Worm (Caenorhabditis elegans) whole organism, young adult: Measurements from ENCODE around the gene arrd-7.
A peak's percentile ranks its signal among the peaks of the same experiment; 100 is the strongest.

Experiments
- F23B12.7 ChIP-seq: sonication (generic microtip); optimal IDR thresholded peaks from 2 replicates; lab custom pipeline; 2017; ENCODE audit warnings: missing genetic modification characterization, mild to moderate bottlenecking, missing compliant biosample characterization, antibody characterized with exemption, moderate library complexity; ENCODE audit not compliant: insufficient read depth
- F49E8.2 ChIP-seq: sonication (generic microtip); optimal IDR thresholded peaks from 3 replicates; lab custom pipeline; 2017; ENCODE audit warnings: missing genetic modification characterization, mild to moderate bottlenecking, missing compliant biosample characterization, antibody characterized with exemption, moderate library complexity; ENCODE audit not compliant: insufficient read depth
- K12H6.12 ChIP-seq: fragments of 200-800 bp; sonication (Bioruptor generic); optimal IDR thresholded peaks from 2 replicates; lab custom pipeline; 2018; ENCODE audit warnings: mild to moderate bottlenecking, missing genetic modification characterization, missing compliant biosample characterization
- Y53G8AR.9 ChIP-seq: fragments of 200-800 bp; sonication (Bioruptor generic); conservative IDR thresholded peaks from 2 replicates; pipeline ENCODE4 v1.3.6; 2022; ENCODE audit warnings: missing genetic modification reagents, missing genetic modification characterization, missing compliant biosample characterization
- Y79H2A.3 ChIP-seq: fragments of 200-800 bp; sonication (Bioruptor generic); conservative IDR thresholded peaks from 2 replicates; pipeline ENCODE4 v1.3.6; 2022; ENCODE audit warnings: missing genetic modification reagents, missing genetic modification characterization, missing compliant biosample characterization
- Y95B8A.8 ChIP-seq: fragments of 200-800 bp; sonication (Bioruptor generic); IDR thresholded peaks from 2 replicates; pipeline ENCODE4 v1.3.6; 2022; ENCODE audit warnings: missing genetic modification reagents, missing genetic modification characterization, missing compliant biosample characterization
- ama-1 ChIP-seq, 3 experiments: fragments of 150-350 bp in 1 of 3; sonication (generic microtip) in 2 of 3; optimal IDR thresholded peaks; 2 replicates each; lab custom pipeline; 2014 to 2018; ENCODE audit warnings: missing biosample characterization in 2 of 3, missing genetic modification characterization in 2 of 3, missing genetic modification reagents in 2 of 3
- atf-7 ChIP-seq: sonication (generic microtip); optimal IDR thresholded peaks from 2 replicates; lab custom pipeline; 2017; ENCODE audit warnings: mild to moderate bottlenecking, missing genetic modification characterization, missing compliant biosample characterization
- cebp-1 ChIP-seq, 2 experiments: fragments of 200-800 bp in 1 of 2; sonication (Bioruptor generic) in 1 of 2; sonication (generic microtip) in 1 of 2; IDR thresholded peaks in 1 of 2; optimal IDR thresholded peaks in 1 of 2; 2 replicates each; pipeline versions ENCODE4 v1.3.6 to Lab custom; 2017 to 2022; ENCODE audit warnings: missing compliant biosample characterization in 2 of 2, missing genetic modification characterization in 2 of 2, mild to moderate bottlenecking in 1 of 2, missing genetic modification reagents in 1 of 2, moderate library complexity in 1 of 2
- die-1 ChIP-seq: sonication (generic microtip); optimal IDR thresholded peaks from 2 replicates; lab custom pipeline; 2016; ENCODE audit warnings: missing genotype, mild to moderate bottlenecking, missing genetic modification characterization, missing compliant biosample characterization
- dox-1 ChIP-seq: fragments of 200-800 bp; sonication (Bioruptor generic); IDR thresholded peaks from 2 replicates; pipeline ENCODE4 v1.3.6; 2022; ENCODE audit warnings: missing genetic modification reagents, missing genetic modification characterization, missing compliant biosample characterization
- egl-44 ChIP-seq: fragments of 200-800 bp; sonication (Bioruptor generic); IDR thresholded peaks from 2 replicates; pipeline ENCODE4 v1.3.6; 2022; ENCODE audit warnings: missing genetic modification reagents, missing genetic modification characterization, missing compliant biosample characterization
- egrh-3 ChIP-seq: fragments of 200-800 bp; sonication (Bioruptor generic); IDR thresholded peaks from 2 replicates; pipeline ENCODE4 v1.3.6; 2022; ENCODE audit warnings: missing genetic modification reagents, missing genetic modification characterization, missing compliant biosample characterization
- fkh-3 ChIP-seq: sonication (generic microtip); optimal IDR thresholded peaks from 2 replicates; lab custom pipeline; 2016; ENCODE audit warnings: mild to moderate bottlenecking, missing genetic modification characterization, missing compliant biosample characterization
- gei-17 ChIP-seq: fragments of 200-800 bp; sonication (Bioruptor generic); optimal IDR thresholded peaks from 2 replicates; lab custom pipeline; 2018; ENCODE audit warnings: mild to moderate bottlenecking, missing genetic modification characterization, missing compliant biosample characterization
- hmg-1.2 ChIP-seq: fragments of 200-800 bp; sonication (Bioruptor generic); IDR thresholded peaks from 2 replicates; pipeline ENCODE4 v1.3.6; 2022; ENCODE audit warnings: missing genetic modification reagents, missing genetic modification characterization, missing compliant biosample characterization
- let-526 ChIP-seq: fragments of 200-800 bp; sonication (Bioruptor generic); IDR thresholded peaks from 2 replicates; pipeline ENCODE4 v1.3.6; 2022; ENCODE audit warnings: missing genetic modification reagents, missing genetic modification characterization, missing compliant biosample characterization
- let-607 ChIP-seq, 2 experiments: fragments of 200-800 bp in 1 of 2; sonication (Bioruptor generic) in 1 of 2; sonication (generic microtip) in 1 of 2; optimal IDR thresholded peaks; 2 replicates each; lab custom pipeline; 2016 to 2018; ENCODE audit warnings: mild to moderate bottlenecking in 2 of 2, missing compliant biosample characterization in 2 of 2, missing genetic modification characterization in 2 of 2, moderate library complexity in 2 of 2, missing genotype in 1 of 2
- lin-26 ChIP-seq: fragments of 200-800 bp; sonication (Bioruptor generic); IDR thresholded peaks from 2 replicates; pipeline ENCODE4 v1.3.6; 2022; ENCODE audit warnings: missing genetic modification reagents, missing genetic modification characterization, missing compliant biosample characterization
- lin-54 ChIP-seq: fragments of 200-800 bp; sonication (Bioruptor generic); optimal IDR thresholded peaks from 2 replicates; lab custom pipeline; 2018; ENCODE audit warnings: mild to moderate bottlenecking, missing genetic modification characterization, missing compliant biosample characterization
- lir-1 ChIP-seq: fragments of 200-800 bp; sonication (Bioruptor generic); conservative IDR thresholded peaks from 2 replicates; pipeline ENCODE4 v1.3.6; 2022; ENCODE audit warnings: missing genetic modification reagents, missing genetic modification characterization, missing compliant biosample characterization
- madf-10 ChIP-seq: sonication (generic microtip); optimal IDR thresholded peaks from 2 replicates; lab custom pipeline; 2016; ENCODE audit warnings: mild to moderate bottlenecking, missing genetic modification characterization, missing compliant biosample characterization
- mcd-1 ChIP-seq: fragments of 200-800 bp; sonication (Bioruptor generic); IDR thresholded peaks from 2 replicates; pipeline ENCODE4 v1.3.6; 2022; ENCODE audit warnings: missing genetic modification reagents, missing genetic modification characterization, missing compliant biosample characterization
- nfyb-1 ChIP-seq: fragments of 200-800 bp; sonication (Bioruptor generic); IDR thresholded peaks from 2 replicates; pipeline ENCODE4 v1.3.6; 2022; ENCODE audit warnings: missing genetic modification reagents, missing genetic modification characterization, missing compliant biosample characterization
- nhr-27 ChIP-seq: fragments of 200-800 bp; sonication (Bioruptor generic); optimal IDR thresholded peaks from 2 replicates; lab custom pipeline; 2018; ENCODE audit warnings: mild to moderate bottlenecking, missing genetic modification characterization, moderate library complexity, missing compliant biosample characterization
- nhr-80 ChIP-seq: sonication (generic microtip); optimal IDR thresholded peaks from 2 replicates; lab custom pipeline; 2016; ENCODE audit warnings: missing genetic modification characterization, missing compliant biosample characterization
- nhr-90 ChIP-seq: sonication (generic microtip); optimal IDR thresholded peaks from 2 replicates; lab custom pipeline; 2016; ENCODE audit warnings: missing genotype, mild to moderate bottlenecking, missing genetic modification characterization, missing compliant biosample characterization
- pbrm-1 ChIP-seq: fragments of 200-800 bp; sonication (Bioruptor generic); IDR thresholded peaks from 2 replicates; pipeline ENCODE4 v1.3.6; 2022; ENCODE audit warnings: missing genetic modification reagents, missing genetic modification characterization, missing compliant biosample characterization
- snpc-1.1 ChIP-seq: sonication (generic microtip); optimal IDR thresholded peaks from 2 replicates; lab custom pipeline; 2017; ENCODE audit warnings: missing genetic modification characterization, mild to moderate bottlenecking, missing compliant biosample characterization, antibody characterized with exemption, moderate library complexity, missing genotype, missing genetic modification reagents; ENCODE audit not compliant: insufficient read depth
- snpc-4 ChIP-seq, 5 experiments: fragments of 150-350 bp in 1 of 5; sonication (generic microtip) in 4 of 5; optimal IDR thresholded peaks; 2 replicates each; lab custom pipeline; 2014 to 2018; ENCODE audit warnings: missing genetic modification characterization in 5 of 5, missing biosample characterization in 3 of 5, antibody characterized with exemption in 2 of 5, mild to moderate bottlenecking in 2 of 5, missing compliant biosample characterization in 2 of 5, missing genotype in 2 of 5, moderate library complexity in 2 of 5, missing genetic modification reagents in 1 of 5
- somi-1 ChIP-seq: fragments of 200-800 bp; sonication (Bioruptor generic); optimal IDR thresholded peaks from 2 replicates; lab custom pipeline; 2018; ENCODE audit warnings: mild to moderate bottlenecking, missing genetic modification characterization, missing compliant biosample characterization
- sptf-2 ChIP-seq: fragments of 200-800 bp; sonication (Bioruptor generic); optimal IDR thresholded peaks from 2 replicates; lab custom pipeline; 2018; ENCODE audit warnings: mild to moderate bottlenecking, missing genetic modification characterization, missing compliant biosample characterization
- tbp1 ChIP-seq: fragments of 200-800 bp; sonication (Bioruptor generic); optimal IDR thresholded peaks from 2 replicates; lab custom pipeline; 2018; ENCODE audit warnings: mild to moderate bottlenecking, missing genetic modification characterization, missing compliant biosample characterization
- ztf-22 ChIP-seq: fragments of 200-800 bp; sonication (Bioruptor generic); optimal IDR thresholded peaks from 2 replicates; lab custom pipeline; 2018; ENCODE audit warnings: mild to moderate bottlenecking, missing genetic modification characterization, moderate library complexity, missing compliant biosample characterization
- ztf-25 ChIP-seq: fragments of 200-800 bp; sonication (Bioruptor generic); IDR thresholded peaks from 2 replicates; pipeline ENCODE4 v1.3.6; 2022; ENCODE audit warnings: missing genetic modification reagents, missing genetic modification characterization, missing compliant biosample characterization
- ztf-26 ChIP-seq: sonication (generic microtip); optimal IDR thresholded peaks from 2 replicates; lab custom pipeline; 2017; ENCODE audit warnings: missing genetic modification characterization, missing compliant biosample characterization
- ztf-6 ChIP-seq: fragments of 200-800 bp; sonication (Bioruptor generic); IDR thresholded peaks from 2 replicates; pipeline ENCODE4 v1.3.6; 2022; ENCODE audit warnings: missing genetic modification reagents, missing genetic modification characterization, missing compliant biosample characterization

The arrd-7 gene

ce11 chrII:12054150-12054549, 8.3 kb downstream of the arrd-7 start:
- TF ChIP-seq pbrm-1, result 0 out of 2 replicates have a peak, but pooled peaks have one; percentile 22
- no peak for TF ChIP-seq K12H6.12 (tag; lab: Kevin White, UChicago)
- TF ChIP-seq Y79H2A.3 (GFP tag; lab: Robert Waterston, UW), result 0 out of 2 replicates have a peak, but pooled peaks have one; percentile 34
- TF ChIP-seq nhr-90 (tag; lab: Kevin White, UChicago), result no peak
- TF ChIP-seq snpc-1.1 (tag; lab: Kevin White, UChicago), result no peak
- TF ChIP-seq ama-1 (optimal IDR thresholded peaks at IDR 0.05; lab: Kevin White, UChicago), result peak; percentile 53
- no peak for TF ChIP-seq ama-1 (GFP tag; optimal IDR thresholded peaks at IDR 0.05; lab: Kevin White, UChicago)

DNA sequence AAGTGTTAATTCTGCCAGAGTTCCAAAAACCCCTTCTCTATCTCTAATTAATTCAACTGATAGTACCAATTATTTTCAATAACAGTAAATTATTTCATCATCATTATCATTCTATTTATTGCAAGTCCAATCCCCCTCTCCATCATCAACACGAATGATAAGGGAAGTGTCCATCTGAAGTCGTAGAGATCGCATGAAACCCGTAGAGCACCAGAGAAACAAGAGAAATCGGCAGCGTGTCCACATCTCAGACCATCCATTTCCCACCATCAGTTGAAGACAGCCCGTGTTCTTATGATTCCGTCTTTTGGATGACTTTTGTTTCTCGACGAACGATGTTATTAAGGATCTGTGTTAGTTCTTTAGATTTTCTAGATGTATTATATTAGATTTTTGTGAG, 8.9 kb downstream of the arrd-7 start:
- TF ChIP-seq die-1 (tag; lab: Kevin White, UChicago), result no peak
- no peak for TF ChIP-seq madf-10 (tag; lab: Kevin White, UChicago)
- TF ChIP-seq let-607 (tag; optimal IDR thresholded peaks at IDR 0.05; lab: Kevin White, UChicago), result peak in 1 of 2 experiments; percentile 17
- TF ChIP-seq nhr-80 (tag; lab: Kevin White, UChicago), result peak; percentile 25
- no peak for TF ChIP-seq snpc-4 (GFP tag; optimal IDR thresholded peaks at IDR 0.05; lab: Kevin White, UChicago)
- no peak for TF ChIP-seq snpc-4 (tag; optimal IDR thresholded peaks at IDR 0.05; lab: Kevin White, UChicago)
- peak; percentile 5 for TF ChIP-seq ama-1 (optimal IDR thresholded peaks at IDR 0.05; lab: Kevin White, UChicago)
- no peak for TF ChIP-seq ama-1 (GFP tag; optimal IDR thresholded peaks at IDR 0.05; lab: Kevin White, UChicago)
- TF ChIP-seq cebp-1 (GFP tag; IDR thresholded peaks at IDR 0.05; lab: Robert Waterston, UW), result no peak
- peak; percentile 32 for TF ChIP-seq cebp-1 (tag; optimal IDR thresholded peaks at IDR 0.05; lab: Kevin White, UChicago)

DNA sequence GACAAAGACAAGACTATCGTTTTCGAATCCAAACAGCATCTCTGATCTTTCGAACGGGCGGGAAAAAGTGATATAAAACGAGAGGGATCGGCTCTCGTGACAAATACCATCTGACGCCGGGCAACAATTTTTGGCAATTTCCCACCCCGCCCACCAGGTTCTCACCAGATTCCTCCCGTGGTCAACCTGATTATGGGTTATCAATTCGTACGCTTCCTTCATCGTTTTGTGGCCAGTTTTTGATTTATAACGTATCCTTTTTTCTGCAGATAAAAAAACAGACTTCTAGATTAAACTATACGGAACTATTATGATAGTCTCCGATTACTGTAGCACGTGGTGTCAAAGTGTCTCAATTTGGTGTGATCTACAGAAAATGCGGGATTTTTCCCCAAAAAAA, 9.5 kb downstream of the arrd-7 start:
- TF ChIP-seq F49E8.2 (no peak), Y53G8AR.9 (GFP tag; lab: Robert Waterston, UW) (no peak), ztf-25 (GFP tag; lab: Robert Waterston, UW) (no peak), lin-26 (peak; percentile 7; the same call in 1 of the 2 replicates), hmg-1.2 (0 out of 2 replicates have a peak, but pooled peaks have one; percentile 13), somi-1 (GFP tag; lab: Kevin White, UChicago) (no peak), atf-7 (tag; lab: Kevin White, UChicago) (peak; percentile 44), nfyb-1 (0 out of 2 replicates have a peak, but pooled peaks have one; percentile 38), lir-1 (GFP tag; lab: Robert Waterston, UW) (no peak), ztf-6 (GFP tag; lab: Robert Waterston, UW) (no peak), gei-17 (GFP tag; lab: Kevin White, UChicago) (no peak), ztf-26 (peak; percentile 64), Y95B8A.8 (GFP tag; lab: Robert Waterston, UW) (no peak), sptf-2 (no peak), nhr-80 (tag; lab: Kevin White, UChicago) (no peak), nhr-27 (no peak), ztf-22 (GFP tag; lab: Kevin White, UChicago) (no peak)

DNA sequence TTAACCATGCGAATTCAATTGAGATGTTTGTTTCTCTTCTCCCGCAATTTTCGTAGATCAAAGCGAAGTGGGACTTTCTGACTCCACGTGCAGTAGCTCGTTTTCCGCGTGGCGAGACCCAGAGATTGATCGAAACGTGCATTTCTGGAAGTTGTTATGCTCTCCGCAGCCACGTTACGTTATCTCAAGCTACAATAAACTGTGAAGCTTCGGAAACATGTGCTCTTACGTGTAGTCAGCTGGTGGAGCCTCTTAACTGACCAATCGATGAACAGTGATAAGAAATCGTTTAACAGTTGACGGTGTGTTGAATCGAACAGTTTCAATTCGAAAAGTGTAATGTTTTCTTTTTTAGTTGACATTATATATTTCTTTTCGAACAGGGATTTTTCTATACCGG, 10.3 kb downstream of the arrd-7 start:
- TF ChIP-seq let-526 (GFP tag; lab: Robert Waterston, UW) (0 out of 2 replicates have a peak, but pooled peaks have one; percentile 43), F23B12.7 (tag; lab: Kevin White, UChicago) (no peak), lin-54 (GFP tag; lab: Kevin White, UChicago) (peak; percentile 17), nhr-27 (no peak), nfyb-1 (peak; percentile 64; the same call in 1 of the 2 replicates), fkh-3 (tag; lab: Kevin White, UChicago) (no peak), dox-1 (GFP tag; lab: Robert Waterston, UW) (peak; percentile 39; the same call in 1 of the 2 replicates), cebp-1 (GFP tag; IDR thresholded peaks at IDR 0.05; lab: Robert Waterston, UW) (no peak), cebp-1 (tag; optimal IDR thresholded peaks at IDR 0.05; lab: Kevin White, UChicago) (peak; percentile 5), tbp1 (GFP tag; lab: Kevin White, UChicago) (peak; percentile 20), egl-44 (GFP tag; lab: Robert Waterston, UW) (0 out of 2 replicates have a peak, but pooled peaks have one; percentile 17), ztf-22 (GFP tag; lab: Kevin White, UChicago) (peak; percentile 58), egrh-3 (GFP tag; lab: Robert Waterston, UW) (no peak), nhr-80 (tag; lab: Kevin White, UChicago) (peak; percentile 62), mcd-1 (GFP tag; lab: Robert Waterston, UW) (no peak)
